Worm (Caenorhabditis elegans) whole organism, L3 larva: ENCODE results near the gene K05D4.9.

Experiments
- nhr-25 ChIP-seq: sonication (generic microtip); optimal IDR thresholded peaks from 2 replicates; lab custom pipeline; 2017; ENCODE audit warnings: missing biosample characterization, missing genetic modification characterization
- snpc-4 ChIP-seq: fragments of 150-350 bp; optimal IDR thresholded peaks from 2 replicates; lab custom pipeline; 2014; ENCODE audit warnings: missing biosample characterization, missing genetic modification characterization
- tbx-2 ChIP-seq: sonication (generic microtip); optimal IDR thresholded peaks from 2 replicates; lab custom pipeline; 2016; ENCODE audit warnings: mild to moderate bottlenecking, missing genetic modification characterization, missing compliant biosample characterization
- unc-62 ChIP-seq: fragments of 150-350 bp; sonication (generic microtip); optimal IDR thresholded peaks from 4 replicates; lab custom pipeline; 2014; ENCODE audit warnings: missing biosample characterization, missing genetic modification reagents, missing genetic modification characterization
- ztf-11 ChIP-seq: fragments of 150-350 bp; optimal IDR thresholded peaks from 2 replicates; lab custom pipeline; 2014; ENCODE audit warnings: missing biosample characterization, missing genetic modification characterization
- ztf-4 ChIP-seq: fragments of 150-350 bp; optimal IDR thresholded peaks from 2 replicates; lab custom pipeline; 2014; ENCODE audit warnings: missing biosample characterization, missing genetic modification characterization

ce11 chrV:16162124-16162735 lies 9.4 kb downstream of the K05D4.9 start, which contains the start of the genes str-109 and F10A3.11:
- TF ChIP-seq nhr-25 (tag; lab: Kevin White, UChicago) (no peak), snpc-4 (tag; lab: Kevin White, UChicago) (no peak), tbx-2 (tag; lab: Kevin White, UChicago) (no peak), ztf-11 (tag; lab: Kevin White, UChicago) (no peak), unc-62 (GFP tag; lab: Kevin White, UChicago) (no peak), ztf-4 (tag; lab: Kevin White, UChicago) (no peak)
